Worm (Caenorhabditis elegans): Measurements from ENCODE around the gene clec-56.
A peak's percentile ranks its signal among the peaks of the same experiment; 100 is the strongest.

clec-56 gene

ce11 chrV:14505745-14506214 lies 31.6 kb downstream of the clec-56 start (continued):
- TF ChIP-seq fkh-10 (GFP tag; optimal IDR thresholded peaks at IDR 0.05) (no peak), nhr-11 (tag; optimal IDR thresholded peaks at IDR 0.05) (no peak), pha-4 (tag; optimal IDR thresholded peaks at IDR 0.05) (no peak), ama-1 (optimal IDR thresholded peaks at IDR 0.05) (no peak), hmg-11 (tag; optimal IDR thresholded peaks at IDR 0.05) (no peak), nhr-12 (tag; optimal IDR thresholded peaks at IDR 0.05) (no peak), nhr-76 (tag; optimal IDR thresholded peaks at IDR 0.05) (no peak), eor-1 (tag; optimal IDR thresholded peaks at IDR 0.05) (no peak), lin-15B (tag; optimal IDR thresholded peaks at IDR 0.05) (no peak)

- TF ChIP-seq nhr-23 (tag; optimal IDR thresholded peaks at IDR 0.05) (peak; percentile 91), skn-1 (tag; optimal IDR thresholded peaks at IDR 0.05) (no peak), R02D3.7 (tag; optimal IDR thresholded peaks at IDR 0.05) (no peak), nfya-1 (tag; optimal IDR thresholded peaks at IDR 0.05; ENCODE audit: insufficient read depth) (peak; percentile 1), unc-62 (GFP tag; optimal IDR thresholded peaks at IDR 0.05) (no peak), egl-5 (tag; optimal IDR thresholded peaks at IDR 0.05) (peak; percentile 59), elt-3 (tag; optimal IDR thresholded peaks at IDR 0.05) (peak in 1 of 3 experiments; percentile 15), nhr-12 (tag; optimal IDR thresholded peaks at IDR 0.05) (no peak), nhr-25 (tag; optimal IDR thresholded peaks at IDR 0.05) (peak; percentile 70), elt-1 (tag; optimal IDR thresholded peaks at IDR 0.05) (peak; percentile 100)
Observed at ce11 chrV:14506713-14507675, 32.8 kb downstream of the clec-56 start.

- TF ChIP-seq nhr-67 (tag; optimal IDR thresholded peaks at IDR 0.05) (no peak), sea-2 (GFP tag; optimal IDR thresholded peaks at IDR 0.05) (no peak), snpc-4 (tag; optimal IDR thresholded peaks at IDR 0.05) (no peak), elt-3 (tag; optimal IDR thresholded peaks at IDR 0.05) (no peak), ztf-4 (tag; optimal IDR thresholded peaks at IDR 0.05) (no peak), pqm-1 (tag; optimal IDR thresholded peaks at IDR 0.05) (no peak), lsy-12 (tag; optimal IDR thresholded peaks at IDR 0.05) (no peak), ceh-28 (tag; optimal IDR thresholded peaks at IDR 0.05) (no peak)
Observed at ce11 chrV:14508005-14508521, 33.9 kb downstream of the clec-56 start, which contains the start of gene R02D5.1. Gene R02D5.1 (plus strand): TSS chrV:14508249.

ce11 chrV:14508556-14508955 lies 34.4 kb downstream of the clec-56 start:
- TF ChIP-seq tbx-2 (tag; optimal IDR thresholded peaks at IDR 0.05) (no peak), mml-1 (tag; optimal IDR thresholded peaks at IDR 0.05) (no peak), ceh-9 (tag; optimal IDR thresholded peaks at IDR 0.05) (no peak), nhr-76 (tag; optimal IDR thresholded peaks at IDR 0.05) (no peak), mdl-1 (tag; optimal IDR thresholded peaks at IDR 0.05) (no peak), ztf-11 (tag; optimal IDR thresholded peaks at IDR 0.05) (no peak), nhr-23 (tag; optimal IDR thresholded peaks at IDR 0.05) (no peak), R02D3.7 (tag; optimal IDR thresholded peaks at IDR 0.05) (no peak), aly-2 (tag; optimal IDR thresholded peaks at IDR 0.05) (no peak), pha-4 (tag; optimal IDR thresholded peaks at IDR 0.05) (no peak), egl-27 (tag; optimal IDR thresholded peaks at IDR 0.05) (no peak), ama-1 (optimal IDR thresholded peaks at IDR 0.05) (no peak), lsy-12 (tag; optimal IDR thresholded peaks at IDR 0.05) (no peak), ZK546.5 (tag; optimal IDR thresholded peaks at IDR 0.05) (no peak), hmg-11 (tag; optimal IDR thresholded peaks at IDR 0.05) (no peak), jun-1 (tag; optimal IDR thresholded peaks at IDR 0.05) (no peak), unc-39 (tag; optimal IDR thresholded peaks at IDR 0.05) (no peak)

All from whole organism, L3 larva.